Fruit fly (Drosophila melanogaster): ENCODE measurements around the gene CG42564.

The CG42564 gene

DNA sequence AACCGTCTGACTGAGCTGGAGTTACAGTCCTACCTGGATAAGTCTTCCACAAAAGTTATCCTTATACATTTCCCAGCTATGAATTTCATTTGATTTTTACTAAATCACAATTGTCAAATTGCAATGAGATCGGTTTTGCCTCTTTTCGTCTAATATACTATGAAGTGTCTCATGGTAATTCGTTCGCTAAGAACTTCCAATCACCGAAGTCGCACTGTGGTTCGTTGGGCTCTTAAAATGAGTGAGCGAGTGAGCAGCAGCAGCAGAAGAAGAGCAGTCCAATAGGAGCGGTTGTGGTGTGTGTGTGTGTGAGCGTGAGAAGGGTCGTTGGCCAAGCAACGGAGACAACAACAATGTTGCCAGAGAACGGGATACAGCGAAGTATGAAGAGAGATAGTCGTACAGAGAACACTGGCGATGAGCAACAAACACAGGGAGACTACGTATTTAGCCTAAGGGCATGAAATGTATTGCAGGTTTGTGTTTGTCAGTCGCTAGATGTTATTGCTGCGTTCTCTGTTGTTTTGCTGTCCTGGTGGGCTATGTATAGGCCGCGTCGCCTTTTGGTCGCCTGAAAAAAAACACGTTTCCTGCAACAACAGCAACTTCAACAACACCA lies 49.8 kb downstream of the CG42564 start (continued):
- peak; percentile 77 for TF ChIP-seq CG6683 (GFP tag; optimal IDR thresholded peaks at IDR 0.05)
- peak; percentile 87 for TF ChIP-seq CG11456 (GFP tag; IDR thresholded peaks at IDR 0.05)
- TF ChIP-seq CG12744 (GFP tag; optimal IDR thresholded peaks at IDR 0.05): peak; percentile 76
- TF ChIP-seq Hr39 (optimal IDR thresholded peaks at IDR 0.05): no peak
- TF ChIP-seq CG8478 (optimal IDR thresholded peaks at IDR 0.05): no peak
- peak; percentile 94 for TF ChIP-seq CG7556 (GFP tag; optimal IDR thresholded peaks at IDR 0.05)
- TF ChIP-seq CG17385 (GFP tag; optimal IDR thresholded peaks at IDR 0.05): peak; percentile 91
- TF ChIP-seq lilli (GFP tag; optimal IDR thresholded peaks at IDR 0.05): peak; percentile 97
- TF ChIP-seq Lim3 (GFP tag; IDR thresholded peaks at IDR 0.05): peak; percentile 53; the same call in 1 of the 2 replicates
- no peak for TF ChIP-seq gfzf (GFP tag; optimal IDR thresholded peaks at IDR 0.05)
- no peak for TF ChIP-seq zf30C (GFP tag; optimal IDR thresholded peaks at IDR 0.05)
- peak; percentile 94 for TF ChIP-seq CG6813 (GFP tag; optimal IDR thresholded peaks at IDR 0.05)
- TF ChIP-seq CG32767 (GFP tag; IDR thresholded peaks at IDR 0.05): peak; percentile 83
- peak; percentile 84 for TF ChIP-seq dm (GFP tag; optimal IDR thresholded peaks at IDR 0.05)
- peak; percentile 95 for TF ChIP-seq lab (GFP tag; optimal IDR thresholded peaks at IDR 0.05)
- peak; percentile 88 for TF ChIP-seq fd96Cb (tag; optimal IDR thresholded peaks at IDR 0.05)
- TF ChIP-seq CG10274 (GFP tag; optimal IDR thresholded peaks at IDR 0.05): peak; percentile 66
- TF ChIP-seq Dip2 (GFP tag; IDR thresholded peaks at IDR 0.05): no peak; the same call in 1 of the 2 replicates
- TF ChIP-seq HLHmδ (GFP tag; optimal IDR thresholded peaks at IDR 0.05): no peak
- TF ChIP-seq chif (GFP tag; optimal IDR thresholded peaks at IDR 0.05): peak; percentile 89 to 93
- peak; percentile 85 for TF ChIP-seq Aef1 (GFP tag; IDR thresholded peaks at IDR 0.05)
- TF ChIP-seq aop (GFP tag; IDR thresholded peaks at IDR 0.05): peak; percentile 69
- peak; percentile 87 for TF ChIP-seq CG14441 (GFP tag; IDR thresholded peaks at IDR 0.05)
- TF ChIP-seq CG13123 (GFP tag; optimal IDR thresholded peaks at IDR 0.05): peak; percentile 60
- TF ChIP-seq CG33557 (GFP tag; optimal IDR thresholded peaks at IDR 0.05): peak; percentile 82
- peak; percentile 50 for TF ChIP-seq YL-1 (GFP tag; optimal IDR thresholded peaks at IDR 0.05)
- TF ChIP-seq Mad (GFP tag; optimal IDR thresholded peaks at IDR 0.05): peak; percentile 90
- TF ChIP-seq ATbp (GFP tag; optimal IDR thresholded peaks at IDR 0.05): peak; percentile 88
- peak in 1 of 2 experiments; percentile 49 for TF ChIP-seq crp (GFP tag; optimal IDR thresholded peaks at IDR 0.05)
- TF ChIP-seq CG10565 (GFP tag; optimal IDR thresholded peaks at IDR 0.05): no peak
- TF ChIP-seq cad (GFP tag; optimal IDR thresholded peaks at IDR 0.05): no peak
- peak; percentile 85 for TF ChIP-seq Rx (GFP tag; IDR thresholded peaks at IDR 0.05)
- TF ChIP-seq CG3847 (GFP tag; IDR thresholded peaks at IDR 0.05): peak; percentile 85
- TF ChIP-seq sens (GFP tag): peak; percentile 99
- peak; percentile 97 for TF ChIP-seq CG18599 (GFP tag; optimal IDR thresholded peaks at IDR 0.05)
- peak; percentile 75 for TF ChIP-seq D19B (GFP tag; optimal IDR thresholded peaks at IDR 0.05)
- peak; percentile 92 for TF ChIP-seq CG9817 (tag; optimal IDR thresholded peaks at IDR 0.05)
- TF ChIP-seq pan (optimal IDR thresholded peaks at IDR 0.05): no peak
- peak in 1 of 2 experiments; percentile 95 for TF ChIP-seq pan (GFP tag; optimal IDR thresholded peaks at IDR 0.05 in 1 of 2, IDR thresholded peaks at IDR 0.05 in 1 of 2)
- peak; percentile 92 for TF ChIP-seq CG30431 (GFP tag; optimal IDR thresholded peaks at IDR 0.05)
- peak; percentile 90 for TF ChIP-seq ranshi (GFP tag; IDR thresholded peaks at IDR 0.05)
- TF ChIP-seq unc-4 (GFP tag; IDR thresholded peaks at IDR 0.05; ENCODE audit: partially characterized antibody): no peak
- peak; percentile 89 for TF ChIP-seq Gug (GFP tag; IDR thresholded peaks at IDR 0.05)
- peak; percentile 93 for TF ChIP-seq CG7839 (tag; optimal IDR thresholded peaks at IDR 0.05)
- TF ChIP-seq CG7372 (GFP tag; IDR thresholded peaks at IDR 0.05): peak; percentile 71
- TF ChIP-seq Optix (GFP tag; IDR thresholded peaks at IDR 0.05): peak; percentile 86
- peak; percentile 76 for TF ChIP-seq btn (GFP tag; optimal IDR thresholded peaks at IDR 0.05)
- peak; percentile 98 for TF ChIP-seq Elba2 (GFP tag; optimal IDR thresholded peaks at IDR 0.05)
- TF ChIP-seq CG8281 (tag; optimal IDR thresholded peaks at IDR 0.05): peak; percentile 67
- peak; percentile 74 for TF ChIP-seq Deaf1 (tag; optimal IDR thresholded peaks at IDR 0.05)
- TF ChIP-seq hth (optimal IDR thresholded peaks at IDR 0.05): no peak

Measured in whole organism, embryonic.